Worm (Caenorhabditis elegans) whole organism, late embryonic: ENCODE measurements around the gene srbc-76.
"Not testable (repeated sequence)": the region's sequence is repeated elsewhere in the genome, so short reads cannot be mapped to it uniquely, and the experiment has no call there.

Source experiments
- C38D4.7 ChIP-seq: fragments of 200-800 bp; sonication (Bioruptor generic); optimal IDR thresholded peaks from 2 replicates; lab custom pipeline; 2018; ENCODE audit warnings: mild to moderate bottlenecking, missing genetic modification characterization, moderate library complexity, missing compliant biosample characterization
- K02D7.2 ChIP-seq: sonication (generic microtip); optimal IDR thresholded peaks from 2 replicates; lab custom pipeline; 2017; ENCODE audit warnings: mild to moderate bottlenecking, missing genetic modification characterization, missing compliant biosample characterization
- ahr-1 ChIP-seq: sonication (generic microtip); optimal IDR thresholded peaks from 2 replicates; lab custom pipeline; 2016; ENCODE audit warnings: missing genetic modification characterization, missing compliant biosample characterization
- ama-1 ChIP-seq: fragments of 150-350 bp; optimal IDR thresholded peaks from 2 replicates; lab custom pipeline; 2014
- ceh-14 ChIP-seq: sonication (generic microtip); optimal IDR thresholded peaks from 2 replicates; lab custom pipeline; 2016; ENCODE audit warnings: missing genotype, missing genetic modification characterization, missing compliant biosample characterization
- ceh-18 ChIP-seq: sonication (generic microtip); optimal IDR thresholded peaks from 2 replicates; lab custom pipeline; 2016; ENCODE audit warnings: missing genetic modification characterization, missing compliant biosample characterization
- ceh-19 ChIP-seq: fragments of 200-800 bp; sonication (Bioruptor generic); optimal IDR thresholded peaks from 2 replicates; lab custom pipeline; 2018; ENCODE audit warnings: mild to moderate bottlenecking, missing genetic modification characterization, missing compliant biosample characterization
- ceh-2 ChIP-seq: sonication (generic microtip); optimal IDR thresholded peaks from 2 replicates; lab custom pipeline; 2016; ENCODE audit warnings: missing genotype, missing genetic modification characterization, missing compliant biosample characterization
- ceh-24 ChIP-seq: sonication (generic microtip); optimal IDR thresholded peaks from 2 replicates; lab custom pipeline; 2016; ENCODE audit warnings: mild to moderate bottlenecking, missing genetic modification characterization, missing compliant biosample characterization
- ceh-30 ChIP-seq: fragments of 150-350 bp; optimal IDR thresholded peaks from 2 replicates; lab custom pipeline; 2014; ENCODE audit warnings: missing biosample characterization, missing genetic modification characterization
- ceh-31 ChIP-seq: sonication (generic microtip); optimal IDR thresholded peaks from 2 replicates; lab custom pipeline; 2016; ENCODE audit warnings: missing genetic modification characterization, missing compliant biosample characterization
- ceh-34 ChIP-seq: sonication (generic microtip); optimal IDR thresholded peaks from 2 replicates; lab custom pipeline; 2016; ENCODE audit warnings: mild to moderate bottlenecking, missing genetic modification characterization, missing compliant biosample characterization
- ceh-48 ChIP-seq: sonication (generic microtip); optimal IDR thresholded peaks from 2 replicates; lab custom pipeline; 2016; ENCODE audit warnings: missing genetic modification characterization, inconsistent platforms, missing compliant biosample characterization
- ceh-6 ChIP-seq: fragments of 200-800 bp; sonication (Bioruptor generic); optimal IDR thresholded peaks from 2 replicates; lab custom pipeline; 2018; ENCODE audit warnings: mild to moderate bottlenecking, missing genetic modification characterization, missing compliant biosample characterization
- dve-1 ChIP-seq: sonication (generic microtip); optimal IDR thresholded peaks from 2 replicates; lab custom pipeline; 2017; ENCODE audit warnings: antibody characterized with exemption, mild to moderate bottlenecking, missing genetic modification characterization, missing compliant biosample characterization
- elt-2 ChIP-seq: sonication (generic microtip); optimal IDR thresholded peaks from 2 replicates; lab custom pipeline; 2016; ENCODE audit warnings: missing genetic modification reagents, missing genetic modification characterization, missing compliant biosample characterization
- elt-4 ChIP-seq: sonication (generic microtip); optimal IDR thresholded peaks from 2 replicates; lab custom pipeline; 2016; ENCODE audit warnings: missing genetic modification characterization, missing compliant biosample characterization
- ets-4 ChIP-seq: sonication (generic microtip); optimal IDR thresholded peaks from 2 replicates; lab custom pipeline; 2016; ENCODE audit warnings: missing genetic modification characterization, missing compliant biosample characterization
- fkh-6 ChIP-seq: sonication (generic microtip); optimal IDR thresholded peaks from 2 replicates; lab custom pipeline; 2016; ENCODE audit warnings: missing genetic modification characterization, missing compliant biosample characterization
- hlh-30 ChIP-seq: sonication (generic microtip); optimal IDR thresholded peaks from 2 replicates; lab custom pipeline; 2017; ENCODE audit warnings: antibody characterized with exemption, missing genetic modification characterization, missing compliant biosample characterization; ENCODE audit not compliant: insufficient read depth
- lim-6 ChIP-seq: sonication (generic microtip); optimal IDR thresholded peaks from 2 replicates; lab custom pipeline; 2016; ENCODE audit warnings: missing genetic modification characterization, missing compliant biosample characterization
- madf-2 ChIP-seq: sonication (generic microtip); optimal IDR thresholded peaks from 2 replicates; lab custom pipeline; 2017; ENCODE audit warnings: missing genetic modification characterization, missing compliant biosample characterization
- mec-3 ChIP-seq: sonication (generic microtip); optimal IDR thresholded peaks from 2 replicates; lab custom pipeline; 2016; ENCODE audit warnings: borderline replicate concordance, missing genetic modification characterization, missing compliant biosample characterization
- nhr-11 ChIP-seq: fragments of 150-350 bp; optimal IDR thresholded peaks from 2 replicates; lab custom pipeline; 2014; ENCODE audit warnings: missing biosample characterization, missing genetic modification characterization
- nhr-232 ChIP-seq: sonication (generic microtip); optimal IDR thresholded peaks from 2 replicates; lab custom pipeline; 2016; ENCODE audit warnings: missing genetic modification characterization, missing compliant biosample characterization
- odd-2 ChIP-seq: sonication (generic microtip); optimal IDR thresholded peaks from 2 replicates; lab custom pipeline; 2017; ENCODE audit warnings: antibody characterized with exemption, mild to moderate bottlenecking, missing genetic modification characterization, missing compliant biosample characterization
- pag-3 ChIP-seq: sonication (generic microtip); optimal IDR thresholded peaks from 2 replicates; lab custom pipeline; 2016; ENCODE audit warnings: missing compliant biosample characterization, missing genetic modification characterization, borderline replicate concordance
- pha-2 ChIP-seq: sonication (generic microtip); optimal IDR thresholded peaks from 2 replicates; lab custom pipeline; 2017; ENCODE audit warnings: mild to moderate bottlenecking, missing genetic modification characterization, missing compliant biosample characterization
- pha-4 ChIP-seq: fragments of 150-350 bp; optimal IDR thresholded peaks from 2 replicates; lab custom pipeline; 2018; ENCODE audit warnings: missing biosample characterization, missing genetic modification reagents, missing genetic modification characterization
- pqm-1 ChIP-seq: sonication (generic microtip); optimal IDR thresholded peaks from 2 replicates; lab custom pipeline; 2016; ENCODE audit warnings: missing genetic modification characterization, missing compliant biosample characterization
- pros-1 ChIP-seq: fragments of 150-350 bp; optimal IDR thresholded peaks from 2 replicates; lab custom pipeline; 2014; ENCODE audit warnings: missing biosample characterization, missing genetic modification reagents, missing genetic modification characterization
- rnt-1 ChIP-seq: sonication (generic microtip); optimal IDR thresholded peaks from 2 replicates; lab custom pipeline; 2016; ENCODE audit warnings: missing genetic modification characterization, missing compliant biosample characterization
- sdc-2 ChIP-seq: sonication (generic microtip); optimal IDR thresholded peaks from 2 replicates; lab custom pipeline; 2016; ENCODE audit warnings: missing genotype, missing genetic modification characterization, missing compliant biosample characterization
- sox-4 ChIP-seq: sonication (generic microtip); optimal IDR thresholded peaks from 2 replicates; lab custom pipeline; 2017; ENCODE audit warnings: mild to moderate bottlenecking, missing genetic modification characterization, inconsistent platforms, missing compliant biosample characterization
- syd-9 ChIP-seq: sonication (generic microtip); optimal IDR thresholded peaks from 2 replicates; lab custom pipeline; 2016; ENCODE audit warnings: mild to moderate bottlenecking, missing genetic modification characterization, moderate library complexity, missing compliant biosample characterization
- tbx-7 ChIP-seq: sonication (generic microtip); optimal IDR thresholded peaks from 2 replicates; lab custom pipeline; 2016; ENCODE audit warnings: missing genotype, missing genetic modification characterization, missing compliant biosample characterization
- ttx-3 ChIP-seq: sonication (generic microtip); optimal IDR thresholded peaks from 2 replicates; lab custom pipeline; 2016; ENCODE audit warnings: missing genetic modification reagents, missing genetic modification characterization, missing compliant biosample characterization
- unc-42 ChIP-seq: sonication (generic microtip); optimal IDR thresholded peaks from 2 replicates; lab custom pipeline; 2016; ENCODE audit warnings: missing genotype, missing genetic modification characterization, missing compliant biosample characterization
- unc-55 ChIP-seq: sonication (generic microtip); optimal IDR thresholded peaks from 2 replicates; lab custom pipeline; 2017; ENCODE audit warnings: missing biosample characterization, missing genetic modification reagents, missing genetic modification characterization
- ztf-16 ChIP-seq: sonication (generic microtip); optimal IDR thresholded peaks from 2 replicates; lab custom pipeline; 2017; ENCODE audit warnings: missing genetic modification characterization, missing compliant biosample characterization

Gene srbc-76

ce11 chrV:15241259-15241658, 10.9 kb upstream of the srbc-76 start, which contains the start of gene chil-12:
chil-12 (plus strand) TSS chrV:15241559.
- TF ChIP-seq madf-2 (tag; lab: Kevin White, UChicago) (no peak), ceh-34 (tag; lab: Kevin White, UChicago) (no peak), C38D4.7 (no peak), unc-42 (tag; lab: Kevin White, UChicago) (no peak), elt-2 (tag; lab: Kevin White, UChicago) (no peak), ama-1 (lab: Kevin White, UChicago) (no peak), ztf-16 (tag; lab: Kevin White, UChicago) (no peak), elt-4 (tag; lab: Kevin White, UChicago) (no peak), nhr-11 (tag; lab: Kevin White, UChicago) (no peak), ceh-30 (tag; lab: Kevin White, UChicago) (no peak), pag-3 (tag; lab: Kevin White, UChicago) (no peak), ceh-18 (no peak), dve-1 (tag; lab: Kevin White, UChicago) (no peak), lim-6 (tag; lab: Kevin White, UChicago) (no peak), ceh-14 (tag; lab: Kevin White, UChicago) (no peak), ceh-24 (tag; lab: Kevin White, UChicago) (no peak), pqm-1 (tag; lab: Kevin White, UChicago) (no peak), K02D7.2 (tag; lab: Kevin White, UChicago) (no peak), ttx-3 (tag; lab: Kevin White, UChicago) (no peak)

- TF ChIP-seq syd-9 = no peak
- no peak for TF ChIP-seq pha-4 (tag; lab: Kevin White, UChicago)
- TF ChIP-seq rnt-1 (tag; lab: Kevin White, UChicago) = no peak
- no peak for TF ChIP-seq pros-1 (tag; lab: Kevin White, UChicago)
- no peak for TF ChIP-seq K02D7.2 (tag; lab: Kevin White, UChicago)
- TF ChIP-seq elt-2 (tag; lab: Kevin White, UChicago) = no peak
- no peak for TF ChIP-seq hlh-30 (tag; lab: Kevin White, UChicago)
- no peak for TF ChIP-seq nhr-232 (tag; lab: Kevin White, UChicago)
- no peak for TF ChIP-seq ceh-19 (GFP tag; lab: Kevin White, UChicago)
- no peak for TF ChIP-seq ceh-31 (tag; lab: Kevin White, UChicago)
- no peak for TF ChIP-seq ahr-1 (tag; lab: Kevin White, UChicago)
- TF ChIP-seq ceh-48 (tag; lab: Kevin White, UChicago) = no peak
These were observed 7.7 kb upstream of the srbc-76 start, which contains the start of gene kin-30 for ce11 chrV:15244456-15244855. kin-30 (plus strand) TSS chrV:15244756.

ce11 chrV:15250304-15250703, 1.9 kb upstream of the srbc-76 start, which contains the start of gene srd-28:
srd-28 (plus strand) TSS chrV:15250604.
- not testable (repeated sequence) for TF ChIP-seq ceh-18; nhr-232 (tag; lab: Kevin White, UChicago); pha-2 (tag; lab: Kevin White, UChicago)

- TF ChIP-seq ama-1 (lab: Kevin White, UChicago) (no peak), ets-4 (tag; lab: Kevin White, UChicago) (no peak), K02D7.2 (tag; lab: Kevin White, UChicago) (no peak), unc-55 (no peak), pha-2 (tag; lab: Kevin White, UChicago) (no peak), fkh-6 (tag; lab: Kevin White, UChicago) (no peak), dve-1 (tag; lab: Kevin White, UChicago) (no peak), ceh-6 (no peak), ceh-2 (tag; lab: Kevin White, UChicago) (no peak), unc-42 (tag; lab: Kevin White, UChicago) (no peak), sdc-2 (tag; lab: Kevin White, UChicago) (no peak), mec-3 (tag; lab: Kevin White, UChicago) (no peak), odd-2 (no peak), tbx-7 (tag; lab: Kevin White, UChicago) (no peak), sox-4 (tag; lab: Kevin White, UChicago) (no peak)
These were observed 1.3 kb downstream of the srbc-76 start, which contains the start of gene srbc-75 for ce11 chrV:15253529-15253928. srbc-75 (plus strand) TSS chrV:15253829.
